Worm (Caenorhabditis elegans): ENCODE data around the gene E02A10.3.
A peak's percentile ranks its signal among the peaks of the same experiment; 100 is the strongest.

Gene E02A10.3

DNA sequence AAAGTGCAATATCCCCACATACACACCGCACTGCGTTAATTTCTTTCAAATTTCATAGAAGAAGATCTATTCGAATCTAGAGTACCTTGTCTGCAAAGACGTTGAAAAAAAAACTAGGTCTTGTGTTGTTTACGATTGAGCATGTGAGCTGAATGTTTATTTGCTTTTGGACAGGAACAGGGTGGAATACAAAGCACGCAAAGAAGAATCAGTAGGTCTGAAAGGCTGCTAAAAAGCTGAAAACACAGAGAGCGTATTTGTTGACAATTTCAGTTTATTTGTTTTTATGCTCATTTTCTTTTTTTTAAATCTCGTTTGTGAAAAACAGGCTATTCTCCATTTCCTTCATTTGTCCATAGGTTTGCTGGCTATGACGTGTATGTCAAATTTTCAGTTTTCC is 44.5 kb upstream of the E02A10.3 start:
- TF ChIP-seq cey-2 (tag; optimal IDR thresholded peaks at IDR 0.05; ENCODE audit: borderline replicate concordance, insufficient read depth) (no peak), hlh-30 (tag; optimal IDR thresholded peaks at IDR 0.05; ENCODE audit: insufficient read depth) (peak; percentile 23), nhr-11 (tag; optimal IDR thresholded peaks at IDR 0.05) (no peak), daf-16 (GFP tag; optimal IDR thresholded peaks at IDR 0.05) (no peak), daf-16 (tag; optimal IDR thresholded peaks at IDR 0.05) (peak; percentile 52), nhr-111 (GFP tag; optimal IDR thresholded peaks at IDR 0.05) (no peak), unc-62 (GFP tag; optimal IDR thresholded peaks at IDR 0.05 in 1 of 2) (peak in 1 of 2 experiments; percentile 71), unc-62 (tag; optimal IDR thresholded peaks at IDR 0.05) (no peak), ceh-62 (tag; optimal IDR thresholded peaks at IDR 0.05) (no peak), dve-1 (tag; optimal IDR thresholded peaks at IDR 0.05; ENCODE audit: insufficient read depth) (peak; percentile 4), ceh-32 (tag; optimal IDR thresholded peaks at IDR 0.05; ENCODE audit: poor library complexity) (no peak), mdt-29 (GFP tag; IDR thresholded peaks at IDR 0.05) (no peak), spr-1 (tag; optimal IDR thresholded peaks at IDR 0.05) (no peak), ceh-82 (tag; optimal IDR thresholded peaks at IDR 0.05) (no peak)

DNA sequence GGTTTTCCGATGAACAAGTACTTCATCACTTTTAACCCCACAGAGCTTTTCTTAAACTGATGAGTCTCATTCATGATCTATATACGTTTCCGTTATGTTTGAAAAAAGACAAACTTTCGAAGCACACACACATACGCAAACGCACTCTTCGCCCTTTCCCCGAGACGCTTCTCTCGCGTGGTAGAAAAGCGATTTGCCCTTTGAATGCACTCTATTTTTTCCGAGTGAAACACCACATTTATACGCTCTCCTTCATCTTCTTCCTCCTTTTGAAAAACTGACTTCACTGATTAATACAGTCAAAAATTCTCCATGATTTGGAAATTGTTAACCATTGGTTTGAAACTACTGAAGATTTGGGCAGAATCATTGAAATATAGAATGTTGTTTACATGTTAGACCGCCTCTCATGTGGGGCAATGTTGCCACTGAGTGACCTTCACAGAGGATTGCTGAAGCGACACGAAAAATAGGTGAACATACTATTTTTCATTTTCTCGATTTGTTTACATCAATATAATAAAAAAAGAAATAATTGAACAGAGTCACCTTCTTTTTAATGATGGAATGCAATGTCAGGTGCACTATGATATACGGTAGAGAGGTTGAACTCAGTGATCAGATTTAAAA is 42.9 kb upstream of the E02A10.3 start:
- no peak for TF ChIP-seq mxl-3 (GFP tag; optimal IDR thresholded peaks at IDR 0.05)
- no peak for TF ChIP-seq daf-16 (GFP tag; optimal IDR thresholded peaks at IDR 0.05)
- TF ChIP-seq daf-16 (tag; optimal IDR thresholded peaks at IDR 0.05): peak; percentile 70
- TF ChIP-seq zip-2 (tag; optimal IDR thresholded peaks at IDR 0.05): no peak
- TF ChIP-seq attf-4 (tag; optimal IDR thresholded peaks at IDR 0.05): no peak
- no peak for TF ChIP-seq nhr-25 (tag; optimal IDR thresholded peaks at IDR 0.05; ENCODE audit: borderline replicate concordance, insufficient read depth)
- peak in 1 of 2 experiments; percentile 94 for TF ChIP-seq unc-62 (GFP tag; optimal IDR thresholded peaks at IDR 0.05 in 1 of 2)
- TF ChIP-seq unc-62 (tag; optimal IDR thresholded peaks at IDR 0.05): no peak
- no peak for TF ChIP-seq pha-4 (GFP tag; IDR thresholded peaks at IDR 0.05)
- no peak for TF ChIP-seq pha-4 (tag; optimal IDR thresholded peaks at IDR 0.05)
- TF ChIP-seq nhr-237 (tag; optimal IDR thresholded peaks at IDR 0.05): no peak
- peak; percentile 11 for TF ChIP-seq nhr-28 (tag; optimal IDR thresholded peaks at IDR 0.05)

DNA sequence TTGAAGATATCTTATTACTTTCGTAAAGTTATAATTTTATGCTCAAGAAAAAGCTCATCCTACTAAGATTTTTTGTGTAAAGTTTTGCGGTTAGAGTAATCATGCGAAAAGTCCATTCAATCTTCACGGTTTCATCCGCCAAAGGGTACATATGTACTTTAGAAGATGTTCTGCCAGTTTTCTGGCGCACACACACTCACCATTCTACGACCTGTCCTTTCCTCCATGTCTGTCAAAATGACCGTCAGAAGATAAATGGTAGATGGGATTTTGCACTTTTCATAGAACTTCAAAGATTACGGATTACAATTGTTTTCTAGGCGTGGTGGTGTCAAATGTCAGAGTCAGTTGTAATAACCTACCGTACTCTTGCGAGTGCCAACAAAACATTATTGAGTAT is 41.9 kb upstream of the E02A10.3 start:
- peak; percentile 27 for TF ChIP-seq nhr-28 (tag; optimal IDR thresholded peaks at IDR 0.05)
- no peak for TF ChIP-seq pqm-1 (tag; optimal IDR thresholded peaks at IDR 0.05)

DNA sequence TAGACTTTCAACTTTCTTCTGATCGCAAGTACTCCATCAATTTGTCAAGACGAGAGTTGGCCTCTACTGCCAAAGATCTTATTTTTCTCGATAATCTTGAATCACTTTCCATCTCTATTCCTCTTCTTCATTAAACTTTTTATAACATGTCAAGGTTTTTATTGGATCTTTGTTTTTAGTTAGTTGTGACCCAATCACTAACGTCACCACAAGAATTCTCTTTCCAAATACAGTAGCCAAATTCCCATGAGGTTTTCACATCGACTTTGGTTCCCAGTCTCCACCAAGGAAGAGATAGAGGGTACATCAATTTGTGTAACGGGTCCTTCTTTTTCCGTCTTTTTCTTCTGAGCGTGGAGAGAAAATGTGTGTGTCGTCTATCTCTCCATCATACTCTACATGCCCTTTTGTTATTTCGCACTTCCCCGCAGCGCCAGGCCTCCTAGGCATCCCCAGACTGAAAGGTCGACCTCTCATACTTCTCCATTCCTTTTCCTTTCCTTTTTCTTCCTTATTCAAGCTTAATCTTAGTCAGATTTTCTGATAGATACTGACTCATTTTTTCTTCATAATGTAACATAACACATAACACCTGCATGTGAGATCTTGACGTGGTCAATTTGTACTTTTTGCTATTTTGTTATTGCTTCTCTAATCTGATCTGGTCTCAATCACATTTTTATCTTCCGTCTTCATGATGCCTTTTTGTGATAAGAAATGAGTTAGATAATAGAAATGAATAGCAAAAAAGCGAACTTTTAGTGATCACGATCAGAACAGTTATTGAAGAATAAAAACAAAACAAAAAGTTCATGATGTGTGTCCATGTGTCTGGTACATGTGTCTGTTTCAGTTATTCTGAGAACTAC is 40.2 kb upstream of the E02A10.3 start:
- TF ChIP-seq T20F7.1 (GFP tag; optimal IDR thresholded peaks at IDR 0.05) (no peak), mep-1 (tag; optimal IDR thresholded peaks at IDR 0.05) (peak; percentile 53), daf-16 (GFP tag; optimal IDR thresholded peaks at IDR 0.05) (no peak), daf-16 (tag; optimal IDR thresholded peaks at IDR 0.05) (peak; percentile 22), hlh-11 (tag; optimal IDR thresholded peaks at IDR 0.05) (peak; percentile 1), aha-1 (tag) (peak; percentile 94), lin-13 (GFP tag; optimal IDR thresholded peaks at IDR 0.05) (no peak), ceh-32 (tag; optimal IDR thresholded peaks at IDR 0.05; ENCODE audit: poor library complexity) (no peak), hlh-30 (tag; optimal IDR thresholded peaks at IDR 0.05; ENCODE audit: insufficient read depth) (peak; percentile 20), lsy-2 (tag; optimal IDR thresholded peaks at IDR 0.05) (peak; percentile 26 to 50), nhr-6 (tag; optimal IDR thresholded peaks at IDR 0.05) (peak; percentile 23), mes-2 (tag; optimal IDR thresholded peaks at IDR 0.05; ENCODE audit: poor library complexity, severe bottlenecking) (peak; percentile 8), hmg-1.1 (GFP tag; IDR thresholded peaks at IDR 0.05) (peak; percentile 59; the same call in 1 of the 2 replicates)

Measured in whole organism, L4 larva.